Worm (Caenorhabditis elegans): ENCODE measurements around the gene C16C8.19.

- TF ChIP-seq unc-39 (tag; optimal IDR thresholded peaks at IDR 0.05) (no peak), ceh-16 (tag; optimal IDR thresholded peaks at IDR 0.05) (no peak), nhr-25 (tag; optimal IDR thresholded peaks at IDR 0.05) (no peak), fkh-2 (tag; optimal IDR thresholded peaks at IDR 0.05) (no peak), fos-1 (tag; optimal IDR thresholded peaks at IDR 0.05) (no peak), R02D3.7 (tag; optimal IDR thresholded peaks at IDR 0.05) (no peak), unc-62 (GFP tag; optimal IDR thresholded peaks at IDR 0.05) (no peak), elt-3 (tag; optimal IDR thresholded peaks at IDR 0.05) (no peak), mdl-1 (tag; optimal IDR thresholded peaks at IDR 0.05) (no peak), zag-1 (tag; optimal IDR thresholded peaks at IDR 0.05) (no peak), sea-2 (GFP tag; optimal IDR thresholded peaks at IDR 0.05) (no peak), nfya-1 (tag; optimal IDR thresholded peaks at IDR 0.05; ENCODE audit: insufficient read depth) (no peak), ztf-4 (tag; optimal IDR thresholded peaks at IDR 0.05) (no peak)
These were observed 43.8 kb upstream of the C16C8.19 start, which contains the start of the genes F18A12.7 and F18A12.2 for ce11 chrII:3414383-3414910.
